Worm (Caenorhabditis elegans) whole organism, L4 larva: Measurements from ENCODE around the gene twk-11.

ENCODE experiments used
- T26A8.4 ChIP-seq: fragments of 200-800 bp; sonication (Bioruptor generic); IDR thresholded peaks from 2 replicates; pipeline ENCODE4 v1.3.6; 2022; ENCODE audit warnings: missing genetic modification characterization, missing compliant biosample characterization
- ces-1 ChIP-seq: fragments of 150-350 bp; sonication (generic microtip); optimal IDR thresholded peaks from 4 replicates; lab custom pipeline; 2014; ENCODE audit warnings: missing biosample characterization, missing genetic modification reagents, missing genetic modification characterization
- dve-1 ChIP-seq: sonication (generic microtip); optimal IDR thresholded peaks from 2 replicates; lab custom pipeline; 2017; ENCODE audit warnings: antibody characterized with exemption, mild to moderate bottlenecking, missing genetic modification characterization, missing compliant biosample characterization; ENCODE audit not compliant: insufficient read depth
- lin-39 ChIP-seq: fragments of 150-350 bp; optimal IDR thresholded peaks from 2 replicates; lab custom pipeline; 2014; ENCODE audit warnings: missing biosample characterization, missing genetic modification reagents, missing genetic modification characterization
- madf-9 ChIP-seq: fragments of 200-800 bp; sonication (Bioruptor generic); conservative IDR thresholded peaks from 2 replicates; pipeline ENCODE4 v1.3.6; 2022; ENCODE audit warnings: missing genetic modification reagents, missing genetic modification characterization, missing compliant biosample characterization
- nhr-10 ChIP-seq: fragments of 150-350 bp; optimal IDR thresholded peaks from 2 replicates; lab custom pipeline; 2014; ENCODE audit warnings: missing biosample characterization, missing genetic modification characterization
- pha-4 ChIP-seq, 2 experiments: fragments of 150-350 bp in 1 of 2; fragments of 200-800 bp in 1 of 2; sonication (Bioruptor generic) in 1 of 2; IDR thresholded peaks in 1 of 2; optimal IDR thresholded peaks in 1 of 2; 2 replicates each; pipeline versions ENCODE4 v1.3.6 to Lab custom; 2014 to 2022; ENCODE audit warnings: missing genetic modification characterization in 2 of 2, missing genetic modification reagents in 2 of 2, missing biosample characterization in 1 of 2, missing compliant biosample characterization in 1 of 2
- pqm-1 ChIP-seq: sonication (generic microtip); optimal IDR thresholded peaks from 2 replicates; lab custom pipeline; 2017; ENCODE audit warnings: missing biosample characterization, missing genetic modification characterization
- spr-1 ChIP-seq: sonication (generic microtip); optimal IDR thresholded peaks from 2 replicates; lab custom pipeline; 2016; ENCODE audit warnings: mild to moderate bottlenecking, missing genetic modification characterization, missing compliant biosample characterization

- TF ChIP-seq lin-39 (tag; lab: Kevin White, UChicago) (no peak), madf-9 (GFP tag; lab: Robert Waterston, UW) (no peak), pha-4 (GFP tag; IDR thresholded peaks at IDR 0.05; lab: Robert Waterston, UW) (no peak), pha-4 (tag; optimal IDR thresholded peaks at IDR 0.05; lab: Kevin White, UChicago) (no peak), dve-1 (tag; lab: Kevin White, UChicago) (no peak), ces-1 (no peak), T26A8.4 (GFP tag; lab: Robert Waterston, UW) (no peak), nhr-10 (tag; lab: Kevin White, UChicago) (no peak), spr-1 (tag; lab: Kevin White, UChicago) (no peak), pqm-1 (tag; lab: Kevin White, UChicago) (no peak)
Measured at ce11 chrV:7009461-7009860, 26.9 kb downstream of the twk-11 start, which contains the start of gene C33G8.2.
